Worm (Caenorhabditis elegans) whole organism, late embryonic: Measurements from ENCODE around the gene Y116A8C.19.
A peak's percentile ranks its signal among the peaks of the same experiment; 100 is the strongest.

Source experiments
- C38D4.7 ChIP-seq: fragments of 200-800 bp; sonication (Bioruptor generic); optimal IDR thresholded peaks from 2 replicates; lab custom pipeline; 2018; ENCODE audit warnings: mild to moderate bottlenecking, missing genetic modification characterization, moderate library complexity, missing compliant biosample characterization
- F13H6.1 ChIP-seq: sonication (generic microtip); optimal IDR thresholded peaks from 2 replicates; lab custom pipeline; 2016; ENCODE audit warnings: missing genetic modification characterization, missing compliant biosample characterization
- K02D7.2 ChIP-seq: sonication (generic microtip); optimal IDR thresholded peaks from 2 replicates; lab custom pipeline; 2017; ENCODE audit warnings: mild to moderate bottlenecking, missing genetic modification characterization, missing compliant biosample characterization
- T23F11.4 ChIP-seq: fragments of 200-800 bp; sonication (Bioruptor generic); optimal IDR thresholded peaks from 2 replicates; lab custom pipeline; 2018; ENCODE audit warnings: mild to moderate bottlenecking, missing genetic modification characterization, missing compliant biosample characterization
- ceh-18 ChIP-seq: sonication (generic microtip); optimal IDR thresholded peaks from 2 replicates; lab custom pipeline; 2016; ENCODE audit warnings: missing genetic modification characterization, missing compliant biosample characterization
- ceh-19 ChIP-seq: fragments of 200-800 bp; sonication (Bioruptor generic); optimal IDR thresholded peaks from 2 replicates; lab custom pipeline; 2018; ENCODE audit warnings: mild to moderate bottlenecking, missing genetic modification characterization, missing compliant biosample characterization
- ceh-22 ChIP-seq: sonication (generic microtip); optimal IDR thresholded peaks from 2 replicates; lab custom pipeline; 2017; ENCODE audit warnings: missing biosample characterization, missing genetic modification characterization
- ceh-24 ChIP-seq: sonication (generic microtip); optimal IDR thresholded peaks from 2 replicates; lab custom pipeline; 2016; ENCODE audit warnings: mild to moderate bottlenecking, missing genetic modification characterization, missing compliant biosample characterization
- ceh-31 ChIP-seq: sonication (generic microtip); optimal IDR thresholded peaks from 2 replicates; lab custom pipeline; 2016; ENCODE audit warnings: missing genetic modification characterization, missing compliant biosample characterization
- ceh-45 ChIP-seq: fragments of 200-800 bp; sonication (Bioruptor generic); IDR thresholded peaks from 2 replicates; pipeline ENCODE4 v1.3.6; 2022; ENCODE audit warnings: missing genetic modification reagents, missing genetic modification characterization, missing compliant biosample characterization
- ceh-48 ChIP-seq: sonication (generic microtip); optimal IDR thresholded peaks from 2 replicates; lab custom pipeline; 2016; ENCODE audit warnings: missing genetic modification characterization, inconsistent platforms, missing compliant biosample characterization
- ceh-6 ChIP-seq: fragments of 200-800 bp; sonication (Bioruptor generic); optimal IDR thresholded peaks from 2 replicates; lab custom pipeline; 2018; ENCODE audit warnings: mild to moderate bottlenecking, missing genetic modification characterization, missing compliant biosample characterization
- ceh-9 ChIP-seq: sonication (generic microtip); optimal IDR thresholded peaks from 2 replicates; lab custom pipeline; 2016; ENCODE audit warnings: mild to moderate bottlenecking, missing genetic modification characterization, inconsistent platforms, missing compliant biosample characterization
- che-1 ChIP-seq: sonication (generic microtip); optimal IDR thresholded peaks from 2 replicates; lab custom pipeline; 2016; ENCODE audit warnings: mild to moderate bottlenecking, missing genetic modification characterization, missing compliant biosample characterization
- dmd-4 ChIP-seq: sonication (generic microtip); optimal IDR thresholded peaks from 2 replicates; lab custom pipeline; 2016; ENCODE audit warnings: borderline replicate concordance, missing genetic modification characterization, missing compliant biosample characterization
- dve-1 ChIP-seq: sonication (generic microtip); optimal IDR thresholded peaks from 2 replicates; lab custom pipeline; 2017; ENCODE audit warnings: antibody characterized with exemption, mild to moderate bottlenecking, missing genetic modification characterization, missing compliant biosample characterization
- elt-2 ChIP-seq: sonication (generic microtip); optimal IDR thresholded peaks from 2 replicates; lab custom pipeline; 2016; ENCODE audit warnings: missing genetic modification reagents, missing genetic modification characterization, missing compliant biosample characterization
- elt-4 ChIP-seq: sonication (generic microtip); optimal IDR thresholded peaks from 2 replicates; lab custom pipeline; 2016; ENCODE audit warnings: missing genetic modification characterization, missing compliant biosample characterization
- ets-4 ChIP-seq: sonication (generic microtip); optimal IDR thresholded peaks from 2 replicates; lab custom pipeline; 2016; ENCODE audit warnings: missing genetic modification characterization, missing compliant biosample characterization
- eyg-1 ChIP-seq: sonication (generic microtip); optimal IDR thresholded peaks from 2 replicates; lab custom pipeline; 2016; ENCODE audit warnings: missing genotype, missing genetic modification characterization, missing compliant biosample characterization
- fax-1 ChIP-seq: sonication (generic microtip); optimal IDR thresholded peaks from 2 replicates; lab custom pipeline; 2016; ENCODE audit warnings: missing genotype, missing genetic modification characterization, missing compliant biosample characterization
- fkh-10 ChIP-seq: fragments of 150-350 bp; optimal IDR thresholded peaks from 2 replicates; lab custom pipeline; 2014; ENCODE audit warnings: missing biosample characterization, missing genetic modification reagents, missing genetic modification characterization
- fkh-6 ChIP-seq: sonication (generic microtip); optimal IDR thresholded peaks from 2 replicates; lab custom pipeline; 2016; ENCODE audit warnings: missing genetic modification characterization, missing compliant biosample characterization
- gmeb-2 ChIP-seq: sonication (generic microtip); optimal IDR thresholded peaks from 2 replicates; lab custom pipeline; 2016; ENCODE audit warnings: missing genetic modification characterization, inconsistent platforms, missing compliant biosample characterization
- hlh-13 ChIP-seq: fragments of 200-800 bp; sonication (Bioruptor generic); optimal IDR thresholded peaks from 2 replicates; lab custom pipeline; 2018; ENCODE audit warnings: mild to moderate bottlenecking, missing genetic modification characterization, missing compliant biosample characterization
- hlh-30 ChIP-seq: sonication (generic microtip); optimal IDR thresholded peaks from 2 replicates; lab custom pipeline; 2017; ENCODE audit warnings: antibody characterized with exemption, missing genetic modification characterization, missing compliant biosample characterization; ENCODE audit not compliant: insufficient read depth
- madf-2 ChIP-seq: sonication (generic microtip); optimal IDR thresholded peaks from 2 replicates; lab custom pipeline; 2017; ENCODE audit warnings: missing genetic modification characterization, missing compliant biosample characterization
- mec-3 ChIP-seq: sonication (generic microtip); optimal IDR thresholded peaks from 2 replicates; lab custom pipeline; 2016; ENCODE audit warnings: borderline replicate concordance, missing genetic modification characterization, missing compliant biosample characterization
- nfya-1 ChIP-seq: sonication (generic microtip); optimal IDR thresholded peaks from 2 replicates; lab custom pipeline; 2017; ENCODE audit warnings: missing genetic modification characterization, mild to moderate bottlenecking, missing compliant biosample characterization, antibody characterized with exemption, moderate library complexity
- nhr-11 ChIP-seq: fragments of 150-350 bp; optimal IDR thresholded peaks from 2 replicates; lab custom pipeline; 2014; ENCODE audit warnings: missing biosample characterization, missing genetic modification characterization
- nhr-232 ChIP-seq: sonication (generic microtip); optimal IDR thresholded peaks from 2 replicates; lab custom pipeline; 2016; ENCODE audit warnings: missing genetic modification characterization, missing compliant biosample characterization
- npax-4 ChIP-seq: sonication (generic microtip); optimal IDR thresholded peaks from 2 replicates; lab custom pipeline; 2016; ENCODE audit warnings: missing genetic modification characterization, missing compliant biosample characterization
- pax-1 ChIP-seq: fragments of 150-350 bp; optimal IDR thresholded peaks from 2 replicates; lab custom pipeline; 2014; ENCODE audit warnings: missing biosample characterization, missing genetic modification characterization
- pha-2 ChIP-seq: sonication (generic microtip); optimal IDR thresholded peaks from 2 replicates; lab custom pipeline; 2017; ENCODE audit warnings: mild to moderate bottlenecking, missing genetic modification characterization, missing compliant biosample characterization
- pqm-1 ChIP-seq: sonication (generic microtip); optimal IDR thresholded peaks from 2 replicates; lab custom pipeline; 2016; ENCODE audit warnings: missing genetic modification characterization, missing compliant biosample characterization
- pros-1 ChIP-seq: fragments of 150-350 bp; optimal IDR thresholded peaks from 2 replicates; lab custom pipeline; 2014; ENCODE audit warnings: missing biosample characterization, missing genetic modification reagents, missing genetic modification characterization
- ref-2 ChIP-seq: sonication (generic microtip); optimal IDR thresholded peaks from 2 replicates; lab custom pipeline; 2016; ENCODE audit warnings: missing genetic modification characterization, missing compliant biosample characterization
- sdc-2 ChIP-seq: sonication (generic microtip); optimal IDR thresholded peaks from 2 replicates; lab custom pipeline; 2016; ENCODE audit warnings: missing genotype, missing genetic modification characterization, missing compliant biosample characterization
- sox-4 ChIP-seq: sonication (generic microtip); optimal IDR thresholded peaks from 2 replicates; lab custom pipeline; 2017; ENCODE audit warnings: mild to moderate bottlenecking, missing genetic modification characterization, inconsistent platforms, missing compliant biosample characterization
- syd-9 ChIP-seq: sonication (generic microtip); optimal IDR thresholded peaks from 2 replicates; lab custom pipeline; 2016; ENCODE audit warnings: mild to moderate bottlenecking, missing genetic modification characterization, moderate library complexity, missing compliant biosample characterization
- tbx-2 ChIP-seq: sonication (generic microtip); optimal IDR thresholded peaks from 2 replicates; lab custom pipeline; 2016; ENCODE audit warnings: missing genetic modification characterization, missing compliant biosample characterization
- tbx-7 ChIP-seq: sonication (generic microtip); optimal IDR thresholded peaks from 2 replicates; lab custom pipeline; 2016; ENCODE audit warnings: missing genotype, missing genetic modification characterization, missing compliant biosample characterization
- unc-3 ChIP-seq, 2 experiments: fragments of 200-800 bp in 1 of 2; sonication (Bioruptor generic) in 1 of 2; sonication (generic microtip) in 1 of 2; conservative IDR thresholded peaks in 1 of 2; optimal IDR thresholded peaks in 1 of 2; 2 replicates each; pipeline versions ENCODE4 v1.3.6 to Lab custom; 2016 to 2022; ENCODE audit warnings: missing compliant biosample characterization in 2 of 2, missing genetic modification characterization in 2 of 2, missing genetic modification reagents in 1 of 2
- unc-42 ChIP-seq: sonication (generic microtip); optimal IDR thresholded peaks from 2 replicates; lab custom pipeline; 2016; ENCODE audit warnings: missing genotype, missing genetic modification characterization, missing compliant biosample characterization
- unc-86 ChIP-seq: sonication (generic microtip); optimal IDR thresholded peaks from 2 replicates; lab custom pipeline; 2016; ENCODE audit warnings: missing genetic modification characterization, missing compliant biosample characterization
- ztf-16 ChIP-seq: sonication (generic microtip); optimal IDR thresholded peaks from 2 replicates; lab custom pipeline; 2017; ENCODE audit warnings: missing genetic modification characterization, missing compliant biosample characterization

Y116A8C.19 gene

ce11 chrIV:17039545-17039944, at the start of gene Y116A8C.19:
Gene Y116A8C.19 (minus strand): TSS chrIV:17039645.
- TF ChIP-seq che-1 (tag; lab: Kevin White, UChicago) (no peak), sox-4 (tag; lab: Kevin White, UChicago) (no peak), elt-4 (tag; lab: Kevin White, UChicago) (no peak), madf-2 (tag; lab: Kevin White, UChicago) (no peak), pha-2 (tag; lab: Kevin White, UChicago) (no peak), fkh-10 (GFP tag; lab: Kevin White, UChicago) (no peak), ceh-22 (no peak), tbx-7 (tag; lab: Kevin White, UChicago) (no peak), unc-42 (tag; lab: Kevin White, UChicago) (no peak), elt-2 (no peak), fkh-6 (no peak), eyg-1 (tag; lab: Kevin White, UChicago) (no peak), unc-3 (GFP tag; conservative IDR thresholded peaks at IDR 0.05; lab: Robert Waterston, UW) (no peak), unc-3 (tag; optimal IDR thresholded peaks at IDR 0.05; lab: Kevin White, UChicago) (no peak), ceh-24 (tag; lab: Kevin White, UChicago) (no peak), pax-1 (tag; lab: Kevin White, UChicago) (no peak), hlh-30 (tag; lab: Kevin White, UChicago) (no peak), ztf-16 (tag; lab: Kevin White, UChicago) (no peak), fax-1 (tag; lab: Kevin White, UChicago) (no peak), gmeb-2 (tag; lab: Kevin White, UChicago) (no peak)

ce11 chrIV:17088849-17089248, 49.4 kb upstream of the Y116A8C.19 start, which contains the start of gene Y116A8C.43:
Gene Y116A8C.43 (plus strand): TSS chrIV:17088851.
- TF ChIP-seq ceh-45 (no peak), eyg-1 (tag; lab: Kevin White, UChicago) (no peak), nfya-1 (no peak), T23F11.4 (GFP tag; lab: Kevin White, UChicago) (no peak), ref-2 (tag; lab: Kevin White, UChicago) (no peak), ets-4 (tag; lab: Kevin White, UChicago) (no peak), tbx-2 (tag; lab: Kevin White, UChicago) (no peak), ceh-9 (tag; lab: Kevin White, UChicago) (no peak), dve-1 (no peak), syd-9 (tag; lab: Kevin White, UChicago) (no peak), fkh-6 (no peak)

ce11 chrIV:17087384-17088099, 48.1 kb upstream of the Y116A8C.19 start, which contains the start of the genes snx-13 and snr-1:
Gene snx-13 (minus strand): TSS chrIV:17087438.
Gene snr-1 (plus strand): TSS chrIV:17088049.
- peak; percentile 76 for TF ChIP-seq dmd-4 (tag; lab: Kevin White, UChicago)
- no peak for TF ChIP-seq fkh-10 (GFP tag; lab: Kevin White, UChicago)
- TF ChIP-seq pha-2 (tag; lab: Kevin White, UChicago), result peak; percentile 94
- peak; percentile 89 for TF ChIP-seq pqm-1
- TF ChIP-seq ceh-9 (tag; lab: Kevin White, UChicago), result no peak
- TF ChIP-seq ceh-6 (GFP tag; lab: Kevin White, UChicago), result peak; percentile 48
- peak; percentile 71 for TF ChIP-seq sox-4 (tag; lab: Kevin White, UChicago)
- TF ChIP-seq K02D7.2, result peak; percentile 90
- peak; percentile 83 for TF ChIP-seq T23F11.4 (GFP tag; lab: Kevin White, UChicago)
- no peak for TF ChIP-seq pros-1
- TF ChIP-seq ceh-31 (tag; lab: Kevin White, UChicago), result peak; percentile 99
- TF ChIP-seq syd-9 (tag; lab: Kevin White, UChicago), result peak; percentile 66
- peak; percentile 94 for TF ChIP-seq ceh-19 (GFP tag; lab: Kevin White, UChicago)
- no peak for TF ChIP-seq nhr-11 (tag; lab: Kevin White, UChicago)
- TF ChIP-seq mec-3 (tag; lab: Kevin White, UChicago), result peak; percentile 95
- peak; percentile 64 for TF ChIP-seq npax-4 (tag; lab: Kevin White, UChicago)
- TF ChIP-seq ceh-18 (tag; lab: Kevin White, UChicago), result peak; percentile 54
- peak; percentile 93 for TF ChIP-seq F13H6.1 (tag; lab: Kevin White, UChicago)
- peak; percentile 87 for TF ChIP-seq C38D4.7 (GFP tag; lab: Kevin White, UChicago)
- TF ChIP-seq unc-86 (tag; lab: Kevin White, UChicago), result peak; percentile 97
- TF ChIP-seq nhr-232, result no peak
- TF ChIP-seq hlh-13 (GFP tag; lab: Kevin White, UChicago), result peak; percentile 71
- peak; percentile 68 for TF ChIP-seq ceh-48 (tag; lab: Kevin White, UChicago)
- peak; percentile 99 for TF ChIP-seq elt-2
- TF ChIP-seq sdc-2 (tag; lab: Kevin White, UChicago), result peak; percentile 68
- TF ChIP-seq unc-42 (tag; lab: Kevin White, UChicago), result peak; percentile 80
- no peak for TF ChIP-seq hlh-30 (tag; lab: Kevin White, UChicago)
- peak; percentile 82 for TF ChIP-seq gmeb-2 (tag; lab: Kevin White, UChicago)
- peak; percentile 93 for TF ChIP-seq ets-4 (tag; lab: Kevin White, UChicago)
